Worm (Caenorhabditis elegans) whole organism, L1 larva: ENCODE results near the gene gip-1.

ENCODE experiments used
- C16A3.4 ChIP-seq: fragments of 150-350 bp; optimal IDR thresholded peaks from 2 replicates; lab custom pipeline; 2014; ENCODE audit warnings: missing biosample characterization, missing genetic modification characterization
- F16B12.6 ChIP-seq: fragments of 150-350 bp; optimal IDR thresholded peaks from 2 replicates; lab custom pipeline; 2014; ENCODE audit warnings: missing biosample characterization, missing genetic modification characterization
- ama-1 ChIP-seq: fragments of 150-350 bp; optimal IDR thresholded peaks from 2 replicates; lab custom pipeline; 2014
- blmp-1 ChIP-seq: fragments of 150-350 bp; optimal IDR thresholded peaks from 2 replicates; lab custom pipeline; 2014; ENCODE audit warnings: missing biosample characterization, missing genetic modification characterization
- ceh-63 ChIP-seq: fragments of 200-800 bp; sonication (Bioruptor generic); optimal IDR thresholded peaks from 2 replicates; lab custom pipeline; 2018; ENCODE audit warnings: mild to moderate bottlenecking, missing genetic modification characterization, missing compliant biosample characterization
- ceh-82 ChIP-seq, 3 experiments: fragments of 150-350 bp in 1 of 3; sonication (generic microtip) in 2 of 3; optimal IDR thresholded peaks; 2 replicates each; lab custom pipeline; 2014 to 2017; ENCODE audit warnings: missing biosample characterization in 3 of 3, missing genetic modification characterization in 3 of 3
- ceh-88 ChIP-seq: fragments of 200-800 bp; sonication (Bioruptor generic); IDR thresholded peaks from 2 replicates; pipeline ENCODE4 v1.3.6; 2022; ENCODE audit warnings: missing genetic modification characterization, missing compliant biosample characterization
- ceh-90 ChIP-seq: sonication (generic microtip); optimal IDR thresholded peaks from 2 replicates; lab custom pipeline; 2016; ENCODE audit warnings: missing genetic modification characterization, missing compliant biosample characterization
- ces-1 ChIP-seq: fragments of 150-350 bp; optimal IDR thresholded peaks from 2 replicates; lab custom pipeline; 2014; ENCODE audit warnings: missing biosample characterization, missing genetic modification reagents, missing genetic modification characterization
- dpl-1 ChIP-seq, 3 experiments: fragments of 150-350 bp in 2 of 3; sonication (generic microtip) in 1 of 3; optimal IDR thresholded peaks; 2 replicates each; lab custom pipeline; 2014 to 2017; ENCODE audit warnings: missing biosample characterization in 3 of 3, missing genetic modification characterization in 3 of 3, missing genetic modification reagents in 3 of 3
- dsc-1 ChIP-seq: sonication (generic microtip); optimal IDR thresholded peaks from 2 replicates; lab custom pipeline; 2016; ENCODE audit warnings: mild to moderate bottlenecking, missing genetic modification characterization, missing compliant biosample characterization
- efl-1 ChIP-seq, 4 experiments: fragments of 150-350 bp; optimal IDR thresholded peaks in 3 of 4; peaks in 1 of 4; 1 replicate in 1 of 4; 2 replicates in 3 of 4; lab custom pipeline; 2014; ENCODE audit warnings: missing biosample characterization in 2 of 4, missing genetic modification characterization in 2 of 4, missing genetic modification reagents in 2 of 4
- efl-3 ChIP-seq: fragments of 200-800 bp; sonication (Bioruptor generic); optimal IDR thresholded peaks from 2 replicates; lab custom pipeline; 2018; ENCODE audit warnings: mild to moderate bottlenecking, missing genetic modification characterization, missing compliant biosample characterization
- egl-13 ChIP-seq: sonication (generic microtip); optimal IDR thresholded peaks from 2 replicates; lab custom pipeline; 2016; ENCODE audit warnings: missing genotype, missing genetic modification reagents, missing genetic modification characterization, missing compliant biosample characterization
- egl-27 ChIP-seq, 2 experiments: fragments of 150-350 bp in 1 of 2; sonication (generic microtip); optimal IDR thresholded peaks; 3 replicates each; lab custom pipeline; 2017 to 2018; ENCODE audit warnings: missing biosample characterization in 2 of 2, missing genetic modification characterization in 2 of 2, missing genetic modification reagents in 2 of 2
- elt-2 ChIP-seq: sonication (generic microtip); optimal IDR thresholded peaks from 2 replicates; lab custom pipeline; 2016; ENCODE audit warnings: missing genetic modification characterization, mild to moderate bottlenecking, inconsistent platforms, missing compliant biosample characterization, missing genetic modification reagents
- elt-3 ChIP-seq, 6 experiments: fragments of 150-350 bp in 1 of 6; sonication (generic microtip); optimal IDR thresholded peaks; 2 replicates each; lab custom pipeline; 2017 to 2018; ENCODE audit warnings: missing biosample characterization in 6 of 6, missing genetic modification characterization in 6 of 6, inconsistent platforms in 1 of 6
- ets-5 ChIP-seq: fragments of 200-800 bp; sonication (Bioruptor generic); IDR thresholded peaks from 2 replicates; pipeline ENCODE4 v1.3.6; 2022; ENCODE audit warnings: missing genetic modification characterization, missing compliant biosample characterization
- fkh-4 ChIP-seq: sonication (generic microtip); optimal IDR thresholded peaks from 2 replicates; lab custom pipeline; 2016; ENCODE audit warnings: missing compliant biosample characterization, missing genetic modification characterization, borderline replicate concordance
- fkh-8 ChIP-seq: sonication (generic microtip); optimal IDR thresholded peaks from 2 replicates; lab custom pipeline; 2016; ENCODE audit warnings: mild to moderate bottlenecking, missing genetic modification characterization, missing compliant biosample characterization
- hlh-17 ChIP-seq: fragments of 200-800 bp; sonication (Bioruptor generic); optimal IDR thresholded peaks from 2 replicates; lab custom pipeline; 2018; ENCODE audit warnings: missing genetic modification characterization, mild to moderate bottlenecking, missing compliant biosample characterization, moderate library complexity, borderline replicate concordance
- hlh-4 ChIP-seq: sonication (generic microtip); optimal IDR thresholded peaks from 2 replicates; lab custom pipeline; 2016; ENCODE audit warnings: mild to moderate bottlenecking, missing genetic modification characterization, missing compliant biosample characterization
- irx-1 ChIP-seq: sonication (generic microtip); optimal IDR thresholded peaks from 2 replicates; lab custom pipeline; 2016; ENCODE audit warnings: missing genetic modification characterization, missing compliant biosample characterization
- isw-1 ChIP-seq: fragments of 200-800 bp; sonication (Bioruptor generic); IDR thresholded peaks from 2 replicates; pipeline ENCODE4 v1.3.6; 2022; ENCODE audit warnings: missing genetic modification characterization, missing compliant biosample characterization
- lin-14 ChIP-seq: fragments of 200-800 bp; sonication (Bioruptor generic); optimal IDR thresholded peaks from 2 replicates; lab custom pipeline; 2018; ENCODE audit warnings: mild to moderate bottlenecking, missing genetic modification characterization, moderate library complexity, missing compliant biosample characterization
- lin-15B ChIP-seq: fragments of 150-350 bp; sonication (generic microtip); optimal IDR thresholded peaks from 3 replicates; lab custom pipeline; 2014; ENCODE audit warnings: missing biosample characterization, missing genetic modification characterization
- lin-35 ChIP-seq, 2 experiments: fragments of 150-350 bp; optimal IDR thresholded peaks; 2 replicates each; lab custom pipeline; 2014; ENCODE audit warnings: missing biosample characterization in 2 of 2, missing genetic modification characterization in 2 of 2, missing genetic modification reagents in 2 of 2
- lir-3 ChIP-seq: sonication (generic microtip); optimal IDR thresholded peaks from 2 replicates; lab custom pipeline; 2016; ENCODE audit warnings: mild to moderate bottlenecking, missing genetic modification characterization, moderate library complexity, missing compliant biosample characterization; ENCODE audit not compliant: poor library complexity
- mab-9 ChIP-seq: fragments of 200-800 bp; sonication (Bioruptor generic); IDR thresholded peaks from 2 replicates; pipeline ENCODE4 v1.3.6; 2022; ENCODE audit warnings: missing genetic modification reagents, missing genetic modification characterization, missing compliant biosample characterization
- mef-2 ChIP-seq: fragments of 150-350 bp; optimal IDR thresholded peaks from 2 replicates; lab custom pipeline; 2014; ENCODE audit warnings: missing biosample characterization, missing genetic modification characterization
- mep-1 ChIP-seq: fragments of 150-350 bp; optimal IDR thresholded peaks from 2 replicates; lab custom pipeline; 2014; ENCODE audit warnings: missing biosample characterization, missing genetic modification characterization
- nhr-12 ChIP-seq: sonication (generic microtip); optimal IDR thresholded peaks from 2 replicates; lab custom pipeline; 2017; ENCODE audit warnings: missing biosample characterization, missing genetic modification characterization
- nhr-237 ChIP-seq: fragments of 150-350 bp; optimal IDR thresholded peaks from 2 replicates; lab custom pipeline; 2014; ENCODE audit warnings: missing biosample characterization, missing genetic modification characterization
- nhr-84 ChIP-seq: sonication (generic microtip); optimal IDR thresholded peaks from 2 replicates; lab custom pipeline; 2017; ENCODE audit warnings: missing biosample characterization, missing genetic modification characterization
- nhr-85 ChIP-seq: sonication (generic microtip); peaks from one replicate; lab custom pipeline; 2016; ENCODE audit warnings: missing genetic modification characterization, inconsistent platforms, missing compliant biosample characterization
- nhr-90 ChIP-seq: sonication (generic microtip); optimal IDR thresholded peaks from 2 replicates; lab custom pipeline; 2016; ENCODE audit warnings: mild to moderate bottlenecking, missing genetic modification characterization, missing compliant biosample characterization; ENCODE audit not compliant: poor library complexity
- pqm-1 ChIP-seq: sonication (generic microtip); optimal IDR thresholded peaks from 3 replicates; lab custom pipeline; 2017; ENCODE audit warnings: missing biosample characterization, missing genetic modification characterization
- rnt-1 ChIP-seq: sonication (generic microtip); optimal IDR thresholded peaks from 2 replicates; lab custom pipeline; 2016; ENCODE audit warnings: mild to moderate bottlenecking, missing genetic modification characterization, moderate library complexity, missing compliant biosample characterization
- skn-1 ChIP-seq: fragments of 150-350 bp; optimal IDR thresholded peaks from 2 replicates; lab custom pipeline; 2014; ENCODE audit warnings: missing biosample characterization, missing genetic modification characterization
- sox-4 ChIP-seq: sonication (generic microtip); optimal IDR thresholded peaks from 2 replicates; lab custom pipeline; 2016; ENCODE audit warnings: missing genetic modification characterization, missing compliant biosample characterization
- sptf-1 ChIP-seq: fragments of 150-350 bp; optimal IDR thresholded peaks from 2 replicates; lab custom pipeline; 2014; ENCODE audit warnings: missing biosample characterization, missing genetic modification characterization
- sup-37 ChIP-seq: fragments of 200-800 bp; sonication (Bioruptor generic); optimal IDR thresholded peaks from 2 replicates; lab custom pipeline; 2018; ENCODE audit warnings: mild to moderate bottlenecking, missing genetic modification characterization, missing compliant biosample characterization
- tbx-2 ChIP-seq: sonication (generic microtip); optimal IDR thresholded peaks from 2 replicates; lab custom pipeline; 2016; ENCODE audit warnings: missing genetic modification characterization, missing compliant biosample characterization
- tlp-1 ChIP-seq: fragments of 150-350 bp; optimal IDR thresholded peaks from 2 replicates; lab custom pipeline; 2014; ENCODE audit warnings: missing biosample characterization, missing genetic modification characterization
- unc-130 ChIP-seq: fragments of 150-350 bp; optimal IDR thresholded peaks from 2 replicates; lab custom pipeline; 2017; ENCODE audit warnings: missing biosample characterization, missing genetic modification characterization, inconsistent platforms
- unc-86 ChIP-seq: sonication (generic microtip); optimal IDR thresholded peaks from 2 replicates; lab custom pipeline; 2016; ENCODE audit warnings: missing genetic modification characterization, missing compliant biosample characterization
- unc-98 ChIP-seq: fragments of 200-800 bp; sonication (Bioruptor generic); IDR thresholded peaks from 2 replicates; pipeline ENCODE4 v1.3.6; 2022; ENCODE audit warnings: missing genetic modification characterization, missing compliant biosample characterization
- vab-15 ChIP-seq: sonication (generic microtip); optimal IDR thresholded peaks from 2 replicates; lab custom pipeline; 2017; ENCODE audit warnings: missing genotype, mild to moderate bottlenecking, missing genetic modification characterization, missing compliant biosample characterization
- xbp-1 ChIP-seq: sonication (generic microtip); optimal IDR thresholded peaks from 2 replicates; lab custom pipeline; 2016; ENCODE audit warnings: missing genetic modification characterization, missing compliant biosample characterization

gip-1 gene

DNA sequence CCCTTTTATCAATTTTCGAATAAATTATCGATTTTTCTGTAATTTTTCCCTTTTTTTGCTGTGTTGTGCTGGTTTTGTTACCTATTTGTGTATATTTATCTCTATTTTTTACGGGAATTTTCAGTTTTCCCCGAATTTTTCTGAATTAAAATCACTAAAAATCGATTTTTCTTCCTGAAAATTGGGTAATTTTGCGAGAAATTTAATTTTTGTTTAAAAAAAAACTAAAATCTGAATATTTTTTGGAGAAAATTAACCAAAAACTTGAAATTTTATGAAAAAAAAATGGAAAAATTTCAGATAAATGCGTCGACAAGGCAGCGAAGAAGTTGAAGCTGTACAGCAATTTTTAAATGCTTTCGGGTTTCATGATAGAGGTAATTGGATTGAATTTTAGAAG lies at the start of gene gip-1:
Gene gip-1, plus strand, starts transcription at position 301 of the 400 bp plus-strand sequence.
- TF ChIP-seq nhr-85 (tag; lab: Kevin White, UChicago) (peak; percentile 9), ets-5 (GFP tag; lab: Robert Waterston, UW) (no peak)

DNA sequence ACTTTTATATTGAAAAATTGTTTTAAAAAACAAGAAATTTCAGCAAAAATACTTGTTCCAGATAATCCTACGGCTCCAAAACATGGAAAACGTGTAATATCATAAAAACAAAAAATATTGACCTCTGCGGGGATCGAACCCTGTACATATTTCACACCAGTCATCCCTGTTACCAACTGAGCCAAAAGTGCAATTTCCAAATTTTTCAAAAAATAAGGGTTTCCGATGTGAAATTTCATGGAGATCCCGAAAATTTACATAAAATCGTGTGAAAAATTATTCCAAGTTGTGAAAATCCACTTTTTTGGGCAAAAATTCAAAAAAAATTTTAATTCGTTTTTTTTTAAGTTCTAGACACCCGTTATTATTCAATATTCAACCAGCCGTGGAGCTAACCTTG lies 43.2 kb upstream of the gip-1 start:
- TF ChIP-seq efl-1 (optimal IDR thresholded peaks at IDR 0.05; lab: Kevin White, UChicago) (no peak), efl-1 (GFP tag; optimal IDR thresholded peaks at IDR 0.05 in 1 of 2; lab: Kevin White, UChicago) (peak in 1 of 2 experiments; percentile 26), lin-35 (GFP tag; optimal IDR thresholded peaks at IDR 0.05; lab: Kevin White, UChicago) (no peak), lir-3 (tag; lab: Kevin White, UChicago) (no peak)

DNA sequence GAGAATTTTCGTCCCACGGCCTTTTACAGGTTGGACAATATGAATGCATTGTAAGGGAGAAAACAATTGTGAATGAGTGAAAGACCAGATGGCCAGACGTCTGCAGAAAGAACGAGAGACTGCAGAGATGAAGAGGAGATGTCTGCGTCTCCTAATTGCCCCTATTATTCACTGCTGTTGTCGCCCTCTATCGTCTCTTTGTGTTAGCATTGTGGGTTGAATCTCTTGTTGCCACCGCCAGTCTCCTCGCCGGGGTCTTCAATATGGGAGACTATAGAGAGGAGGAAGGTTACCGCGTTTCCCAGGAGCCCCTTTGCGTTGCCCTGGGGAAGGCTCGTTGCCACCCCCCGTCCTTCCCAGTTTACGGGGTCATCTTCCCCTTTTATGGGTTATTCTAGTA lies 42.5 kb upstream of the gip-1 start, which contains the start of gene Y54F10BM.9:
Gene Y54F10BM.9, minus strand, starts transcription at position 61 of the 400 bp plus-strand sequence.
- no peak for TF ChIP-seq elt-3 (tag; optimal IDR thresholded peaks at IDR 0.05; lab: Kevin White, UChicago)
- TF ChIP-seq tlp-1 (tag; lab: Kevin White, UChicago) = no peak
- TF ChIP-seq ceh-88 = no peak
- TF ChIP-seq hlh-17 (GFP tag; lab: Kevin White, UChicago) = no peak
- TF ChIP-seq ces-1 (GFP tag; lab: Kevin White, UChicago) = no peak
- no peak for TF ChIP-seq nhr-84 (tag; lab: Kevin White, UChicago)
- no peak for TF ChIP-seq fkh-4 (tag; lab: Kevin White, UChicago)
- peak; percentile 13 for TF ChIP-seq tbx-2 (tag; lab: Kevin White, UChicago)
- no peak for TF ChIP-seq ama-1 (lab: Kevin White, UChicago)
- no peak for TF ChIP-seq nhr-12 (tag; lab: Kevin White, UChicago)
- peak; percentile 6 to 15 (median 10) for TF ChIP-seq dpl-1 (GFP tag; optimal IDR thresholded peaks at IDR 0.05; lab: Kevin White, UChicago)
- TF ChIP-seq lin-35 (GFP tag; optimal IDR thresholded peaks at IDR 0.05; lab: Kevin White, UChicago) = peak; percentile 20 to 55
- no peak for TF ChIP-seq skn-1 (tag; lab: Kevin White, UChicago)
- TF ChIP-seq C16A3.4 = no peak
- no peak for TF ChIP-seq pqm-1 (tag; lab: Kevin White, UChicago)
- TF ChIP-seq mef-2 = no peak
- TF ChIP-seq egl-13 (tag; lab: Kevin White, UChicago) = no peak
- no peak for TF ChIP-seq xbp-1
- no peak for TF ChIP-seq mep-1 (tag; lab: Kevin White, UChicago)
- TF ChIP-seq sup-37 (GFP tag; lab: Kevin White, UChicago) = no peak
- TF ChIP-seq dsc-1 = peak; percentile 23
- no peak for TF ChIP-seq sptf-1 (tag; lab: Kevin White, UChicago)
- no peak for TF ChIP-seq elt-2 (tag; lab: Kevin White, UChicago)
- TF ChIP-seq ceh-63 (GFP tag; lab: Kevin White, UChicago) = no peak
- TF ChIP-seq sox-4 (tag; lab: Kevin White, UChicago) = no peak
- no peak for TF ChIP-seq mab-9 (GFP tag; lab: Robert Waterston, UW)
- no peak for TF ChIP-seq F16B12.6 (tag; lab: Kevin White, UChicago)
- no peak for TF ChIP-seq unc-86
- no peak for TF ChIP-seq egl-27 (tag; optimal IDR thresholded peaks at IDR 0.05; lab: Kevin White, UChicago)
- TF ChIP-seq nhr-90 (tag; lab: Kevin White, UChicago) = no peak
- TF ChIP-seq unc-130 (tag; lab: Kevin White, UChicago) = no peak
- TF ChIP-seq blmp-1 = peak; percentile 8
- peak; percentile 76 to 82 for TF ChIP-seq efl-1 (optimal IDR thresholded peaks at IDR 0.05; lab: Kevin White, UChicago)
- TF ChIP-seq efl-1 (GFP tag; optimal IDR thresholded peaks at IDR 0.05 in 1 of 2; lab: Kevin White, UChicago) = peak; percentile 43 to 95
- peak in 2 of 3 experiments; percentile 29 to 46 for TF ChIP-seq ceh-82 (tag; optimal IDR thresholded peaks at IDR 0.05; lab: Kevin White, UChicago)
- TF ChIP-seq isw-1 (GFP tag; lab: Robert Waterston, UW) = no peak
- TF ChIP-seq irx-1 (tag; lab: Kevin White, UChicago) = no peak
- TF ChIP-seq unc-98 (GFP tag; lab: Robert Waterston, UW) = no peak
- TF ChIP-seq fkh-8 = peak; percentile 1
- no peak for TF ChIP-seq hlh-4 (tag; lab: Kevin White, UChicago)
- TF ChIP-seq rnt-1 = peak; percentile 53
- TF ChIP-seq efl-3 (GFP tag; lab: Kevin White, UChicago) = no peak
- TF ChIP-seq vab-15 (tag; lab: Kevin White, UChicago) = no peak
- no peak for TF ChIP-seq lin-14
- no peak for TF ChIP-seq lin-15B (tag; lab: Kevin White, UChicago)
- TF ChIP-seq ceh-90 (tag; lab: Kevin White, UChicago) = no peak
- no peak for TF ChIP-seq nhr-237
